Worm (Caenorhabditis elegans): Measurements from ENCODE around the gene T22B3.3.

DNA sequence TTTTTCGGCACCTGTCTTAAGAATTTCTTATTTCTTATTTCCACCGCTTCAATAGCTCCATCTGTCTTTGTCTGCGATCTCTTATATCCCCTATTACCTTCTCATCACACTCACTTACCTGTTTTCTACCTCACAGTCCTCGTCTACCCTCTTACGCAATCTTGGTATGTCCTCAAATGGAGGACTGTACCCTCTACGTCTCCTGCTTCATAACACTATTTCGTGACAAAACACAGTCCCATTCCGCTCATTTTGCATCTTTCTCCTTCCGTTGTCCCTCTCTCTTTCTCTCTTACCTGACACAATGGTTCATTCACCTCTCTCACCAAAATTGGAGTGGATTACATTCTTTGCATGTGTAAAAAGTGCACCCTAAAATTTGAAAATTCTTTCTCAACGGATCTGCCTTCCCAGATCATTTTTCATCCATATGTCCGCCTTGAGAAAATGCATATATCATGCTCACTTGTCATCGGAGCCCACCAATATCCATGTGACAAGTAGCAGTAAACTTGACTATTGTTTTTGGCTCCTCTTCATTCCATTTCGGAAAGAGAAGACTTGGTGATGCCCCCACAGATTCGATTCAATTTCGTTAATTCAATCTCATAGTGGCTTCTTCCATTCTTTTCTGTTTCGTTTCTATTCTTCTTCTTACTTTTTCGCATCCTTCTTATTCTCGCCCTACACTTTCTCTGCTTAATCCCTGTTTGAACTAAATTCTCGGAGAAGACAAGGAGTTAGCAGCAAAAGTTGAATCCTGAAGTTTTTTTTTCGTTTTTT lies 13.7 kb upstream of the T22B3.3 start:
- TF ChIP-seq unc-39 (tag; optimal IDR thresholded peaks at IDR 0.05): no peak
- no peak for TF ChIP-seq egl-5 (tag; optimal IDR thresholded peaks at IDR 0.05)
- TF ChIP-seq nhr-28 (tag; optimal IDR thresholded peaks at IDR 0.05): no peak
- no peak for TF ChIP-seq pha-4 (tag; optimal IDR thresholded peaks at IDR 0.05)
- no peak for TF ChIP-seq ztf-11 (tag; optimal IDR thresholded peaks at IDR 0.05)
- no peak for TF ChIP-seq unc-62 (GFP tag; optimal IDR thresholded peaks at IDR 0.05)
- peak; percentile 20 for TF ChIP-seq nhr-25 (tag; optimal IDR thresholded peaks at IDR 0.05)

All from whole organism, L3 larva.